Worm (Caenorhabditis elegans) whole organism, L4 larva: ENCODE measurements around the gene F52B10.3.

Experiments used
- F37D6.2 ChIP-seq: sonication (generic microtip); optimal IDR thresholded peaks from 2 replicates; lab custom pipeline; 2016; ENCODE audit warnings: mild to moderate bottlenecking, missing genetic modification characterization, missing compliant biosample characterization
- R02D3.7 ChIP-seq: fragments of 150-350 bp; sonication (generic microtip); optimal IDR thresholded peaks from 3 replicates; lab custom pipeline; 2014; ENCODE audit warnings: missing biosample characterization, missing genetic modification characterization
- Y48G9A.11 ChIP-seq: fragments of 200-800 bp; sonication (Bioruptor generic); IDR thresholded peaks from 2 replicates; pipeline ENCODE4 v1.3.6; 2022; ENCODE audit warnings: missing genetic modification reagents, missing genetic modification characterization, missing compliant biosample characterization
- Y75B8A.6 ChIP-seq: fragments of 200-800 bp; sonication (Bioruptor generic); IDR thresholded peaks from 2 replicates; pipeline ENCODE4 v1.3.6; 2022; ENCODE audit warnings: missing genetic modification reagents, missing genetic modification characterization, missing compliant biosample characterization
- ZK546.5 ChIP-seq, 2 experiments: sonication (generic microtip); optimal IDR thresholded peaks; 2 replicates each; lab custom pipeline; 2017; ENCODE audit warnings: missing biosample characterization in 2 of 2, missing genetic modification characterization in 2 of 2
- aha-1 ChIP-seq: fragments of 150-350 bp; peaks from one replicate; lab custom pipeline; 2014; ENCODE audit warnings: missing biosample characterization, missing genetic modification characterization
- ceh-62 ChIP-seq: sonication (generic microtip); optimal IDR thresholded peaks from 2 replicates; lab custom pipeline; 2017; ENCODE audit warnings: missing biosample characterization, missing genetic modification characterization
- ces-1 ChIP-seq: fragments of 150-350 bp; sonication (generic microtip); optimal IDR thresholded peaks from 4 replicates; lab custom pipeline; 2014; ENCODE audit warnings: missing biosample characterization, missing genetic modification reagents, missing genetic modification characterization
- ctbp-1 ChIP-seq: fragments of 200-800 bp; sonication (Bioruptor generic); IDR thresholded peaks from 2 replicates; pipeline ENCODE4 v1.3.6; 2022; ENCODE audit warnings: missing genetic modification reagents, missing genetic modification characterization, missing compliant biosample characterization
- daf-12 ChIP-seq: fragments of 150-350 bp; optimal IDR thresholded peaks from 2 replicates; lab custom pipeline; 2014; ENCODE audit warnings: missing biosample characterization, missing genetic modification reagents, missing genetic modification characterization
- daf-16 ChIP-seq, 3 experiments: sonication (generic microtip); optimal IDR thresholded peaks; 2 replicates each; lab custom pipeline; 2016 to 2017; ENCODE audit warnings: missing genetic modification characterization in 3 of 3, missing genetic modification reagents in 3 of 3, mild to moderate bottlenecking in 2 of 3, missing compliant biosample characterization in 2 of 3, missing biosample characterization in 1 of 3, moderate library complexity in 1 of 3
- daf-19 ChIP-seq: fragments of 200-800 bp; sonication (Bioruptor generic); conservative IDR thresholded peaks from 2 replicates; pipeline ENCODE4 v1.3.6; 2022; ENCODE audit warnings: missing genetic modification characterization, missing compliant biosample characterization
- dmd-6 ChIP-seq: fragments of 200-800 bp; sonication (Bioruptor generic); IDR thresholded peaks from 2 replicates; pipeline ENCODE4 v1.3.6; 2022; ENCODE audit warnings: missing genetic modification reagents, missing genetic modification characterization, missing compliant biosample characterization
- dpl-1 ChIP-seq: fragments of 150-350 bp; optimal IDR thresholded peaks from 2 replicates; lab custom pipeline; 2014; ENCODE audit warnings: missing biosample characterization, missing genetic modification reagents, missing genetic modification characterization
- dve-1 ChIP-seq: sonication (generic microtip); optimal IDR thresholded peaks from 2 replicates; lab custom pipeline; 2017; ENCODE audit warnings: antibody characterized with exemption, mild to moderate bottlenecking, missing genetic modification characterization, missing compliant biosample characterization; ENCODE audit not compliant: insufficient read depth
- egl-27 ChIP-seq: sonication (generic microtip); optimal IDR thresholded peaks from 3 replicates; lab custom pipeline; 2017; ENCODE audit warnings: missing biosample characterization, missing genetic modification reagents, missing genetic modification characterization
- gei-8 ChIP-seq: fragments of 200-800 bp; sonication (Bioruptor generic); optimal IDR thresholded peaks from 2 replicates; lab custom pipeline; 2018; ENCODE audit warnings: mild to moderate bottlenecking, missing genetic modification characterization, missing compliant biosample characterization
- hlh-11 ChIP-seq: fragments of 200-800 bp; sonication (Bioruptor generic); optimal IDR thresholded peaks from 2 replicates; lab custom pipeline; 2018; ENCODE audit warnings: mild to moderate bottlenecking, missing genetic modification characterization, missing compliant biosample characterization
- hlh-30 ChIP-seq: sonication (generic microtip); optimal IDR thresholded peaks from 2 replicates; lab custom pipeline; 2017; ENCODE audit warnings: antibody characterized with exemption, mild to moderate bottlenecking, missing genetic modification characterization, missing compliant biosample characterization; ENCODE audit not compliant: insufficient read depth
- lim-7 ChIP-seq: fragments of 200-800 bp; sonication (Bioruptor generic); IDR thresholded peaks from 2 replicates; pipeline ENCODE4 v1.3.6; 2022; ENCODE audit warnings: missing genetic modification characterization, missing compliant biosample characterization
- lin-1 ChIP-seq: fragments of 200-800 bp; sonication (Bioruptor generic); IDR thresholded peaks from 2 replicates; pipeline ENCODE4 v1.3.6; 2022; ENCODE audit warnings: missing genetic modification reagents, missing genetic modification characterization, missing compliant biosample characterization
- lin-13 ChIP-seq: fragments of 150-350 bp; optimal IDR thresholded peaks from 2 replicates; lab custom pipeline; 2014; ENCODE audit warnings: missing biosample characterization, missing genetic modification reagents, missing genetic modification characterization
- lsy-2 ChIP-seq, 2 experiments: fragments of 150-350 bp in 1 of 2; sonication (generic microtip) in 1 of 2; optimal IDR thresholded peaks; 2 replicates each; lab custom pipeline; 2014 to 2017; ENCODE audit warnings: missing biosample characterization in 2 of 2, missing genetic modification characterization in 2 of 2
- mdt-29 ChIP-seq: fragments of 200-800 bp; sonication (Bioruptor generic); IDR thresholded peaks from 2 replicates; pipeline ENCODE4 v1.3.6; 2022; ENCODE audit warnings: missing genetic modification reagents, missing genetic modification characterization, missing compliant biosample characterization
- mep-1 ChIP-seq: fragments of 150-350 bp; sonication (generic microtip); optimal IDR thresholded peaks from 3 replicates; lab custom pipeline; 2014; ENCODE audit warnings: missing biosample characterization, missing genetic modification characterization
- mes-2 ChIP-seq: sonication (generic microtip); optimal IDR thresholded peaks from 2 replicates; lab custom pipeline; 2016; ENCODE audit warnings: missing genotype, mild to moderate bottlenecking, missing genetic modification characterization, missing compliant biosample characterization; ENCODE audit not compliant: poor library complexity, severe bottlenecking
- mxl-3 ChIP-seq: fragments of 200-800 bp; sonication (Bioruptor generic); optimal IDR thresholded peaks from 2 replicates; lab custom pipeline; 2018; ENCODE audit warnings: mild to moderate bottlenecking, missing genetic modification characterization, missing compliant biosample characterization
- nhr-10 ChIP-seq: fragments of 150-350 bp; optimal IDR thresholded peaks from 2 replicates; lab custom pipeline; 2014; ENCODE audit warnings: missing biosample characterization, missing genetic modification characterization
- nhr-102 ChIP-seq: sonication (generic microtip); optimal IDR thresholded peaks from 2 replicates; lab custom pipeline; 2016; ENCODE audit warnings: mild to moderate bottlenecking, missing genetic modification characterization, moderate library complexity, missing compliant biosample characterization
- nhr-11 ChIP-seq: fragments of 150-350 bp; optimal IDR thresholded peaks from 2 replicates; lab custom pipeline; 2014; ENCODE audit warnings: missing biosample characterization, missing genetic modification characterization
- nhr-111 ChIP-seq: fragments of 200-800 bp; sonication (Bioruptor generic); optimal IDR thresholded peaks from 2 replicates; lab custom pipeline; 2018; ENCODE audit warnings: mild to moderate bottlenecking, missing genetic modification characterization, missing compliant biosample characterization
- nhr-237 ChIP-seq: sonication (generic microtip); optimal IDR thresholded peaks from 2 replicates; lab custom pipeline; 2017; ENCODE audit warnings: missing biosample characterization, missing genetic modification characterization
- nhr-28 ChIP-seq: fragments of 150-350 bp; optimal IDR thresholded peaks from 2 replicates; lab custom pipeline; 2014; ENCODE audit warnings: missing biosample characterization, missing genetic modification characterization
- nhr-42 ChIP-seq: fragments of 200-800 bp; sonication (Bioruptor generic); IDR thresholded peaks from 2 replicates; pipeline ENCODE4 v1.3.6; 2022; ENCODE audit warnings: missing genetic modification characterization, missing compliant biosample characterization
- nhr-48 ChIP-seq: sonication (generic microtip); optimal IDR thresholded peaks from 2 replicates; lab custom pipeline; 2016; ENCODE audit warnings: mild to moderate bottlenecking, missing genetic modification characterization, missing compliant biosample characterization
- nhr-6 ChIP-seq: fragments of 150-350 bp; optimal IDR thresholded peaks from 2 replicates; lab custom pipeline; 2014; ENCODE audit warnings: missing biosample characterization, missing genetic modification characterization
- nhr-77 ChIP-seq: fragments of 150-350 bp; optimal IDR thresholded peaks from 2 replicates; lab custom pipeline; 2014; ENCODE audit warnings: missing biosample characterization, missing genetic modification characterization
- php-3 ChIP-seq: fragments of 200-800 bp; sonication (Bioruptor generic); IDR thresholded peaks from 2 replicates; pipeline ENCODE4 v1.3.6; 2022; ENCODE audit warnings: missing genetic modification reagents, missing genetic modification characterization, missing compliant biosample characterization
- pqm-1 ChIP-seq: sonication (generic microtip); optimal IDR thresholded peaks from 2 replicates; lab custom pipeline; 2017; ENCODE audit warnings: missing biosample characterization, missing genetic modification characterization
- rbr-2 ChIP-seq: sonication (generic microtip); optimal IDR thresholded peaks from 2 replicates; lab custom pipeline; 2016; ENCODE audit warnings: missing genotype, missing genetic modification characterization, missing compliant biosample characterization
- set-16 ChIP-seq: fragments of 200-800 bp; sonication (Bioruptor generic); IDR thresholded peaks from 2 replicates; pipeline ENCODE4 v1.3.6; 2022; ENCODE audit warnings: missing genetic modification reagents, missing genetic modification characterization, missing compliant biosample characterization
- snpc-4 ChIP-seq: fragments of 150-350 bp; optimal IDR thresholded peaks from 2 replicates; lab custom pipeline; 2014; ENCODE audit warnings: missing biosample characterization, missing genetic modification characterization
- spr-1 ChIP-seq: sonication (generic microtip); optimal IDR thresholded peaks from 2 replicates; lab custom pipeline; 2016; ENCODE audit warnings: mild to moderate bottlenecking, missing genetic modification characterization, missing compliant biosample characterization
- spr-3 ChIP-seq: fragments of 200-800 bp; sonication (Bioruptor generic); optimal IDR thresholded peaks from 2 replicates; lab custom pipeline; 2018; ENCODE audit warnings: mild to moderate bottlenecking, missing genetic modification characterization, missing compliant biosample characterization
- tra-1 ChIP-seq: fragments of 200-800 bp; sonication (Bioruptor generic); IDR thresholded peaks from 2 replicates; pipeline ENCODE4 v1.3.6; 2022; ENCODE audit warnings: missing genetic modification reagents, missing genetic modification characterization, missing compliant biosample characterization
- vab-7 ChIP-seq: fragments of 200-800 bp; sonication (Bioruptor generic); IDR thresholded peaks from 2 replicates; pipeline ENCODE4 v1.3.6; 2022; ENCODE audit warnings: missing genetic modification reagents, missing genetic modification characterization, missing compliant biosample characterization
- zag-1 ChIP-seq: fragments of 150-350 bp; optimal IDR thresholded peaks from 2 replicates; lab custom pipeline; 2014; ENCODE audit warnings: missing biosample characterization, missing genetic modification characterization

Gene F52B10.3

DNA sequence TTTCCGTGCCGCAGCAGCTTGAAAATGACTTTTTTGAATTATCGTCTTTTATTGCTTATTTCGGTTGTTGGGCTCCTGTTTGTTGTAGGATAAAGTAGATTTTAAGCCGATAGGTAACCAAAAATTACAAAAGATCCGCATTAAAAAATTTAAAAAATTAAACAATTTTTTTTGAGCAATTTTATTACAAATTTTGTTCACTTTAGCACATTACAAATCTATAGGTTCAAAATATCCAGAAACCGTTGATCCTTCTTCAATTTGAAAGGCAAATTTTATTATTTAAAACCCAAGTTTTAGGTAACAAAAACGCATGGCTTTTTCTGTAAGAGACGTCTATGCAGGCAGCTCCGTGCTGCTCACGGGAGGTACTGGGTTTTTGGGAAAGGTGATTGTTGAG, 34.9 kb upstream of the F52B10.3 start, which contains the start of gene fard-1:
fard-1 (plus strand) TSS at position 301 of the 400 bp plus-strand sequence.
- TF ChIP-seq ces-1 (GFP tag; lab: Kevin White, UChicago) (no peak), Y75B8A.6 (GFP tag; lab: Robert Waterston, UW) (0 out of 2 replicates have a peak, but pooled peaks have one; percentile 23), R02D3.7 (no peak)

- TF ChIP-seq daf-16 (GFP tag; optimal IDR thresholded peaks at IDR 0.05; lab: Kevin White, UChicago) (peak in 1 of 2 experiments; percentile 14), daf-16 (tag; optimal IDR thresholded peaks at IDR 0.05; lab: Kevin White, UChicago) (peak; percentile 92), nhr-42 (no peak), gei-8 (peak; percentile 36), spr-1 (tag; lab: Kevin White, UChicago) (no peak), ctbp-1 (GFP tag; lab: Robert Waterston, UW) (no peak), mxl-3 (GFP tag; lab: Kevin White, UChicago) (peak; percentile 50), lin-13 (GFP tag; lab: Kevin White, UChicago) (no peak), mdt-29 (0 out of 2 replicates have a peak, but pooled peaks have one; percentile 26), nhr-10 (no peak), nhr-28 (tag; lab: Kevin White, UChicago) (peak; percentile 62), snpc-4 (tag; lab: Kevin White, UChicago) (no peak), nhr-237 (tag; lab: Kevin White, UChicago) (no peak), daf-12 (tag; lab: Kevin White, UChicago) (no peak), nhr-48 (tag; lab: Kevin White, UChicago) (peak; percentile 41), set-16 (GFP tag; lab: Robert Waterston, UW) (no peak), dve-1 (tag; lab: Kevin White, UChicago) (peak; percentile 47), egl-27 (tag; lab: Kevin White, UChicago) (no peak), mes-2 (peak; percentile 37), aha-1 (tag; lab: Kevin White, UChicago) (no peak), ceh-62 (no peak), nhr-6 (tag; lab: Kevin White, UChicago) (peak; percentile 6), tra-1 (GFP tag; lab: Robert Waterston, UW) (peak; percentile 59; the same call in 1 of the 2 replicates), spr-3 (GFP tag; lab: Kevin White, UChicago) (no peak), nhr-77 (tag; lab: Kevin White, UChicago) (peak; percentile 2), nhr-111 (GFP tag; lab: Kevin White, UChicago) (no peak), ZK546.5 (tag; optimal IDR thresholded peaks at IDR 0.05; lab: Kevin White, UChicago) (no peak), nhr-11 (tag; lab: Kevin White, UChicago) (no peak), lin-1 (GFP tag; lab: Robert Waterston, UW) (no peak), nhr-102 (tag; lab: Kevin White, UChicago) (no peak), hlh-11 (tag; lab: Kevin White, UChicago) (peak; percentile 69), zag-1 (tag; lab: Kevin White, UChicago) (no peak), dmd-6 (GFP tag; lab: Robert Waterston, UW) (peak; percentile 82), F37D6.2 (tag; lab: Kevin White, UChicago) (no peak), rbr-2 (tag; lab: Kevin White, UChicago) (no peak), vab-7 (GFP tag; lab: Robert Waterston, UW) (no peak), hlh-30 (peak; percentile 20), Y48G9A.11 (GFP tag; lab: Robert Waterston, UW) (no peak), pqm-1 (peak; percentile 74), php-3 (GFP tag; lab: Robert Waterston, UW) (peak; percentile 76; the same call in 1 of the 2 replicates), lim-7 (GFP tag; lab: Robert Waterston, UW) (no peak), dpl-1 (GFP tag; lab: Kevin White, UChicago) (no peak), mep-1 (tag; lab: Kevin White, UChicago) (no peak), lsy-2 (tag; optimal IDR thresholded peaks at IDR 0.05; lab: Kevin White, UChicago) (peak in 1 of 2 experiments; percentile 5), daf-19 (GFP tag; lab: Robert Waterston, UW) (no peak)
These were observed 33.7 kb upstream of the F52B10.3 start for ce11 chrX:2931852-2932251.
